Fruit fly (Drosophila melanogaster): ENCODE data around the gene Ppm1.
A peak's percentile ranks its signal among the peaks of the same experiment; 100 is the strongest.

Ppm1 gene

dm6 chr3L:589174-589289 is 7.9 kb downstream of the Ppm1 start, which contains the start of gene Kah:
TSS of gene Kah (minus strand) at chr3L:589274.
- TF ChIP-seq vri (GFP tag; optimal IDR thresholded peaks at IDR 0.05): no peak
- no peak for TF ChIP-seq dsx (GFP tag; optimal IDR thresholded peaks at IDR 0.05; ENCODE audit: poor library complexity, severe bottlenecking)
- no peak for TF ChIP-seq acj6 (GFP tag; optimal IDR thresholded peaks at IDR 0.05)
- no peak for TF ChIP-seq spab (GFP tag; optimal IDR thresholded peaks at IDR 0.05)
- TF ChIP-seq CG8119 (GFP tag; IDR thresholded peaks at IDR 0.05): no peak
- no peak for TF ChIP-seq topi (GFP tag; optimal IDR thresholded peaks at IDR 0.05)
- no peak for TF ChIP-seq Hr4 (GFP tag; optimal IDR thresholded peaks at IDR 0.05)
- TF ChIP-seq CG8319 (GFP tag; optimal IDR thresholded peaks at IDR 0.05): no peak
- TF ChIP-seq CG7368 (GFP tag; optimal IDR thresholded peaks at IDR 0.05): no peak
- no peak for TF ChIP-seq CG4318 (GFP tag; optimal IDR thresholded peaks at IDR 0.05)
- no peak for TF ChIP-seq OdsH (GFP tag; optimal IDR thresholded peaks at IDR 0.05)
- no peak for TF ChIP-seq cyc (GFP tag; optimal IDR thresholded peaks at IDR 0.05)
- no peak for TF ChIP-seq Hr39 (GFP tag; optimal IDR thresholded peaks at IDR 0.05)
- TF ChIP-seq CG11294 (GFP tag; IDR thresholded peaks at IDR 0.05): no peak
- TF ChIP-seq dac (GFP tag; optimal IDR thresholded peaks at IDR 0.05): no peak
- no peak for TF ChIP-seq CG6854 (GFP tag; optimal IDR thresholded peaks at IDR 0.05)
- no peak for TF ChIP-seq CG6163 (GFP tag; IDR thresholded peaks at IDR 0.05)
- no peak for TF ChIP-seq salr (GFP tag; optimal IDR thresholded peaks at IDR 0.05)

dm6 chr3L:589290-590281 is 8.4 kb downstream of the Ppm1 start:
- TF ChIP-seq vri (GFP tag; optimal IDR thresholded peaks at IDR 0.05) (no peak), salr (GFP tag; optimal IDR thresholded peaks at IDR 0.05) (peak; percentile 66 to 87), CG31627 (GFP tag; optimal IDR thresholded peaks at IDR 0.05) (peak; percentile 71), CG15336 (GFP tag; IDR thresholded peaks at IDR 0.05) (peak; percentile 88), achi (GFP tag; optimal IDR thresholded peaks at IDR 0.05) (peak; percentile 83), OdsH (GFP tag; optimal IDR thresholded peaks at IDR 0.05) (peak; percentile 81), CG10669 (GFP tag; optimal IDR thresholded peaks at IDR 0.05) (peak; percentile 88), CG8119 (GFP tag; IDR thresholded peaks at IDR 0.05) (peak; percentile 79), CG7368 (GFP tag; optimal IDR thresholded peaks at IDR 0.05) (peak; percentile 84), CG9139 (GFP tag; optimal IDR thresholded peaks at IDR 0.05) (peak; percentile 84), CG1621 (tag; optimal IDR thresholded peaks at IDR 0.05) (peak; percentile 88), esn (GFP tag; optimal IDR thresholded peaks at IDR 0.05) (peak; percentile 67), Sox15 (GFP tag; optimal IDR thresholded peaks at IDR 0.05) (peak; percentile 74), CG6808 (GFP tag; optimal IDR thresholded peaks at IDR 0.05) (peak; percentile 84), CG3032 (tag; optimal IDR thresholded peaks at IDR 0.05) (peak; percentile 80), topi (GFP tag; optimal IDR thresholded peaks at IDR 0.05) (peak; percentile 76), Eip75B (GFP tag; optimal IDR thresholded peaks at IDR 0.05) (peak; percentile 89), cyc (GFP tag; optimal IDR thresholded peaks at IDR 0.05) (peak; percentile 79), CG8632 (GFP tag; optimal IDR thresholded peaks at IDR 0.05) (peak; percentile 72), Ets21C (GFP tag; optimal IDR thresholded peaks at IDR 0.05) (no peak), dsx (GFP tag; optimal IDR thresholded peaks at IDR 0.05; ENCODE audit: poor library complexity, severe bottlenecking) (peak; percentile 82), spab (GFP tag; optimal IDR thresholded peaks at IDR 0.05) (peak; percentile 87), Sox14 (GFP tag; optimal IDR thresholded peaks at IDR 0.05) (peak; percentile 90), fd59A (GFP tag; optimal IDR thresholded peaks at IDR 0.05) (peak; percentile 85), dac (GFP tag; optimal IDR thresholded peaks at IDR 0.05) (peak; percentile 72), CG3919 (GFP tag; optimal IDR thresholded peaks at IDR 0.05) (peak; percentile 93), Hr38 (GFP tag; optimal IDR thresholded peaks at IDR 0.05) (peak; percentile 9), Eip78C (GFP tag) (peak; percentile 96), Sox102F (GFP tag; optimal IDR thresholded peaks at IDR 0.05) (no peak), lz (GFP tag; optimal IDR thresholded peaks at IDR 0.05) (peak; percentile 67), CG11902 (GFP tag; optimal IDR thresholded peaks at IDR 0.05) (peak; percentile 84), ss (GFP tag; optimal IDR thresholded peaks at IDR 0.05) (peak; percentile 75 to 85), Hr39 (GFP tag; optimal IDR thresholded peaks at IDR 0.05) (peak; percentile 77), Blimp-1 (GFP tag; optimal IDR thresholded peaks at IDR 0.05) (no peak), CG8319 (GFP tag; optimal IDR thresholded peaks at IDR 0.05) (peak; percentile 77), eg (GFP tag; IDR thresholded peaks at IDR 0.05) (peak; percentile 94), acj6 (GFP tag; optimal IDR thresholded peaks at IDR 0.05) (peak; percentile 86), CG16779 (tag; optimal IDR thresholded peaks at IDR 0.05) (peak; percentile 80), CG34406 (GFP tag; optimal IDR thresholded peaks at IDR 0.05) (peak; percentile 80), CG10631 (GFP tag; optimal IDR thresholded peaks at IDR 0.05) (peak; percentile 90), Met (GFP tag; optimal IDR thresholded peaks at IDR 0.05) (no peak)
